Fruit fly (Drosophila melanogaster): Measurements from ENCODE around the gene CG32655.

Gene CG32655

DNA sequence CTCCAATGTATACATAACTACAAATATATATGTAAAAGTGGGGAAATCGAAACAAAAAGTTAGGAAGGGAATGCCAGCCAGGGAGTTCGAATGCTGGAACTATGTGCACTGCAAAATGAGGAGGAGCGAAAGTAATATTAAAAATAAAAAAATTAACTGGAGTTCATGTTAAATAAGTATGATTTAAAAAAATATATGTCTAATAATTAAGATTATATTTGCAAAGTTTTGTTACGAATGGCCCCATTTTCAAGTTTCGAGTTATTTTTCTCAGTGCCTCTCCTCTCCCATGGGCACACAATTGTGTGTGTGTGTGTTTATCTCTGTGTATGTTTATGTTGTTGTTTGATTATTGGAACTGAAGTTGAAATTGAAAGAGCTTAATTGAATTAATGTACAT, 6.7 kb upstream of the CG32655 start (continued):
- TF ChIP-seq MESR4 (GFP tag; optimal IDR thresholded peaks at IDR 0.05) (no peak), CG14860 (GFP tag; IDR thresholded peaks at IDR 0.05; ENCODE audit: partially characterized antibody) (no peak), C15 (GFP tag; IDR thresholded peaks at IDR 0.05) (no peak), CG1603 (tag; optimal IDR thresholded peaks at IDR 0.05) (peak; percentile 27), pnt (GFP tag; optimal IDR thresholded peaks at IDR 0.05) (no peak), inv (GFP tag; IDR thresholded peaks at IDR 0.05; ENCODE audit: partially characterized antibody) (no peak), sisA (GFP tag; IDR thresholded peaks at IDR 0.05) (peak; percentile 64), rib (GFP tag; IDR thresholded peaks at IDR 0.05) (no peak), CG3163 (GFP tag; optimal IDR thresholded peaks at IDR 0.05) (no peak), sqz (GFP tag; optimal IDR thresholded peaks at IDR 0.05) (peak; percentile 21), CG13424 (tag; optimal IDR thresholded peaks at IDR 0.05) (peak; percentile 54), ato (GFP tag; IDR thresholded peaks at IDR 0.05; ENCODE audit: partially characterized antibody) (no peak), CG10462 (GFP tag; optimal IDR thresholded peaks at IDR 0.05) (no peak), CG12769 (tag; optimal IDR thresholded peaks at IDR 0.05) (no peak), stc (GFP tag; IDR thresholded peaks at IDR 0.05) (peak; percentile 58; the same call in 1 of the 2 replicates), CG8944 (GFP tag; optimal IDR thresholded peaks at IDR 0.05) (no peak), vvl (GFP tag; IDR thresholded peaks at IDR 0.05) (peak; percentile 80), tgo (GFP tag; IDR thresholded peaks at IDR 0.05) (peak; percentile 34; the same call in 1 of the 3 replicates), lab (GFP tag; optimal IDR thresholded peaks at IDR 0.05) (peak; percentile 49), da (GFP tag; optimal IDR thresholded peaks at IDR 0.05) (no peak), E2f1 (GFP tag; IDR thresholded peaks at IDR 0.05) (peak; percentile 57), CG17359 (tag; optimal IDR thresholded peaks at IDR 0.05) (peak; percentile 72), fd3F (GFP tag; optimal IDR thresholded peaks at IDR 0.05) (no peak), CG3838 (GFP tag; optimal IDR thresholded peaks at IDR 0.05) (no peak), CG33213 (GFP tag; optimal IDR thresholded peaks at IDR 0.05) (no peak), Optix (GFP tag; IDR thresholded peaks at IDR 0.05) (peak; percentile 18; the same call in 1 of the 3 replicates), NfI (GFP tag; optimal IDR thresholded peaks at IDR 0.05) (no peak), sna (GFP tag; IDR thresholded peaks at IDR 0.05; ENCODE audit: partially characterized antibody) (no peak), bowl (GFP tag; IDR thresholded peaks at IDR 0.05) (no peak), NC2β (GFP tag; optimal IDR thresholded peaks at IDR 0.05) (no peak), sc (optimal IDR thresholded peaks at IDR 0.05) (no peak), sc (GFP tag; optimal IDR thresholded peaks at IDR 0.05) (peak; percentile 48), chif (GFP tag; optimal IDR thresholded peaks at IDR 0.05) (peak; percentile 10 to 16), CG42726 (GFP tag; IDR thresholded peaks at IDR 0.05; ENCODE audit: partially characterized antibody) (no peak), ac (GFP tag; optimal IDR thresholded peaks at IDR 0.05) (no peak), CG12104 (GFP tag; optimal IDR thresholded peaks at IDR 0.05) (no peak), oc (tag; optimal IDR thresholded peaks at IDR 0.05) (peak; percentile 68), CkIIα-i1 (GFP tag; IDR thresholded peaks at IDR 0.05) (no peak), CG2120 (GFP tag; optimal IDR thresholded peaks at IDR 0.05) (no peak), cato (GFP tag; optimal IDR thresholded peaks at IDR 0.05; ENCODE audit: borderline replicate concordance) (no peak), lbe (GFP tag; optimal IDR thresholded peaks at IDR 0.05) (no peak), CG31441 (GFP tag; IDR thresholded peaks at IDR 0.05) (peak; percentile 64), CG10565 (GFP tag; optimal IDR thresholded peaks at IDR 0.05) (no peak), CG15514 (GFP tag; optimal IDR thresholded peaks at IDR 0.05) (no peak), croc (GFP tag; conservative IDR thresholded peaks at IDR 0.05) (peak; percentile 52; the same call in 2 of the 3 replicates), Tbp (GFP tag; optimal IDR thresholded peaks at IDR 0.05) (no peak), Fer2 (tag; optimal IDR thresholded peaks at IDR 0.05) (no peak), CG15011 (GFP tag; optimal IDR thresholded peaks at IDR 0.05) (no peak), CG1647 (GFP tag; optimal IDR thresholded peaks at IDR 0.05) (no peak), CG10147 (GFP tag; optimal IDR thresholded peaks at IDR 0.05) (no peak), Dip3 (GFP tag; optimal IDR thresholded peaks at IDR 0.05) (no peak)

Measured in whole organism, embryonic.